Fruit fly (Drosophila melanogaster) whole organism, prepupa: ENCODE results near the gene CG13005.
A peak's percentile ranks its signal among the peaks of the same experiment; 100 is the strongest.

ENCODE experiments used
- Blimp-1 ChIP-seq: fragments of 200-800 bp; sonication (Bioruptor generic); optimal IDR thresholded peaks from 3 replicates; lab custom pipeline; 2017; ENCODE audit warnings: missing biosample characterization, missing genetic modification characterization, mild to moderate bottlenecking, moderate library complexity, missing genetic modification reagents
- CG10631 ChIP-seq: fragments of 200-800 bp; sonication (Bioruptor generic); optimal IDR thresholded peaks from 2 replicates; lab custom pipeline; 2016; ENCODE audit warnings: missing biosample characterization, missing genetic modification characterization
- CG10669 ChIP-seq: fragments of 200-800 bp; sonication (Bioruptor generic); optimal IDR thresholded peaks from 3 replicates; lab custom pipeline; 2018; ENCODE audit warnings: missing biosample characterization, mild to moderate bottlenecking, missing genetic modification characterization, moderate library complexity
- CG11294 ChIP-seq: fragments of 200-800 bp; sonication (Bioruptor generic); IDR thresholded peaks from 2 replicates; pipeline ENCODE4 v1.3.6; 2022; ENCODE audit warnings: missing biosample characterization, missing genetic modification characterization
- CG15336 ChIP-seq: fragments of 200-800 bp; sonication (Bioruptor generic); IDR thresholded peaks from 2 replicates; pipeline ENCODE4 v1.3.6; 2022; ENCODE audit warnings: missing biosample characterization, missing genetic modification characterization
- CG1621 ChIP-seq: fragments of 200-800 bp; sonication (Bioruptor generic); optimal IDR thresholded peaks from 3 replicates; lab custom pipeline; 2018; ENCODE audit warnings: missing biosample characterization, mild to moderate bottlenecking, missing genetic modification characterization
- CG16779 ChIP-seq: fragments of 200-800 bp; sonication (Bioruptor generic); optimal IDR thresholded peaks from 3 replicates; lab custom pipeline; 2017; ENCODE audit warnings: missing biosample characterization, mild to moderate bottlenecking, missing genetic modification characterization
- CG3032 ChIP-seq: fragments of 200-800 bp; optimal IDR thresholded peaks from 2 replicates; lab custom pipeline; 2019; ENCODE audit warnings: missing biosample characterization, mild to moderate bottlenecking, missing genetic modification characterization, moderate library complexity
- CG31627 ChIP-seq: fragments of 200-800 bp; sonication (Bioruptor generic); optimal IDR thresholded peaks from 3 replicates; lab custom pipeline; 2016; ENCODE audit warnings: missing biosample characterization, missing genetic modification characterization
- CG32006 ChIP-seq: fragments of 200-800 bp; sonication (Bioruptor generic); optimal IDR thresholded peaks from 3 replicates; lab custom pipeline; 2017; ENCODE audit warnings: missing biosample characterization, mild to moderate bottlenecking, missing genetic modification characterization
- CG34406 ChIP-seq: fragments of 200-800 bp; sonication (Bioruptor generic); optimal IDR thresholded peaks from 3 replicates; lab custom pipeline; 2016; ENCODE audit warnings: missing biosample characterization, missing genetic modification characterization
- CG3919 ChIP-seq: fragments of 200-800 bp; sonication (Bioruptor generic); optimal IDR thresholded peaks from 3 replicates; lab custom pipeline; 2016; ENCODE audit warnings: missing biosample characterization, missing genetic modification characterization
- CG6276 ChIP-seq: fragments of 200-800 bp; sonication (Bioruptor generic); optimal IDR thresholded peaks from 2 replicates; lab custom pipeline; 2017; ENCODE audit warnings: missing biosample characterization, mild to moderate bottlenecking, missing genetic modification characterization
- CG6808 ChIP-seq: fragments of 200-800 bp; sonication (Bioruptor generic); optimal IDR thresholded peaks from 3 replicates; lab custom pipeline; 2017; ENCODE audit warnings: missing biosample characterization, missing genetic modification characterization, mild to moderate bottlenecking, moderate library complexity, missing genetic modification reagents
- CG6854 ChIP-seq: fragments of 200-800 bp; sonication (Bioruptor generic); optimal IDR thresholded peaks from 2 replicates; lab custom pipeline; 2017; ENCODE audit warnings: missing biosample characterization, mild to moderate bottlenecking, missing genetic modification characterization
- CG7368 ChIP-seq: fragments of 200-800 bp; sonication (Bioruptor generic); optimal IDR thresholded peaks from 3 replicates; lab custom pipeline; 2016; ENCODE audit warnings: missing biosample characterization, missing genetic modification characterization
- CG8119 ChIP-seq: fragments of 200-800 bp; sonication (Bioruptor generic); IDR thresholded peaks from 3 replicates; pipeline ENCODE4 v1.3.6; 2022; ENCODE audit warnings: missing biosample characterization, missing genetic modification characterization
- CG8319 ChIP-seq: fragments of 200-800 bp; sonication (Bioruptor generic); optimal IDR thresholded peaks from 3 replicates; lab custom pipeline; 2016; ENCODE audit warnings: missing biosample characterization, missing genetic modification characterization
- Eip78C ChIP-seq: fragments of 200-800 bp; sonication (Bioruptor generic); peaks from one replicate; lab custom pipeline; 2016; ENCODE audit warnings: missing biosample characterization, missing genetic modification characterization
- Ets96B ChIP-seq: fragments of 200-800 bp; optimal IDR thresholded peaks from 2 replicates; lab custom pipeline; 2019; ENCODE audit warnings: missing biosample characterization, mild to moderate bottlenecking, missing genetic modification characterization, moderate library complexity
- Gug ChIP-seq: fragments of 200-800 bp; sonication (Bioruptor generic); IDR thresholded peaks from 2 replicates; pipeline ENCODE4 v1.3.6; 2022; ENCODE audit warnings: missing biosample characterization, missing genetic modification characterization
- Hr39 ChIP-seq: fragments of 200-800 bp; sonication (Bioruptor generic); optimal IDR thresholded peaks from 2 replicates; lab custom pipeline; 2016; ENCODE audit warnings: missing biosample characterization, missing genetic modification characterization
- Lpt ChIP-seq: fragments of 200-800 bp; sonication (Bioruptor generic); optimal IDR thresholded peaks from 3 replicates; lab custom pipeline; 2016; ENCODE audit warnings: missing biosample characterization, missing genetic modification characterization
- Met ChIP-seq: fragments of 200-800 bp; sonication (Bioruptor generic); optimal IDR thresholded peaks from 3 replicates; lab custom pipeline; 2016; ENCODE audit warnings: missing biosample characterization, missing genetic modification characterization
- OdsH ChIP-seq: fragments of 200-800 bp; sonication (Bioruptor generic); optimal IDR thresholded peaks from 3 replicates; lab custom pipeline; 2016; ENCODE audit warnings: missing biosample characterization, missing genetic modification characterization
- Sox102F ChIP-seq: fragments of 200-800 bp; sonication (Bioruptor generic); optimal IDR thresholded peaks from 2 replicates; lab custom pipeline; 2016; ENCODE audit warnings: missing biosample characterization, mild to moderate bottlenecking, missing genetic modification characterization
- Sox14 ChIP-seq: fragments of 200-800 bp; sonication (Bioruptor generic); optimal IDR thresholded peaks from 3 replicates; lab custom pipeline; 2016; ENCODE audit warnings: missing biosample characterization, missing genetic modification characterization
- acj6 ChIP-seq: fragments of 200-800 bp; sonication (Bioruptor generic); optimal IDR thresholded peaks from 3 replicates; lab custom pipeline; 2016; ENCODE audit warnings: missing biosample characterization, missing genetic modification characterization
- dac ChIP-seq: fragments of 200-800 bp; sonication (Bioruptor generic); optimal IDR thresholded peaks from 2 replicates; lab custom pipeline; 2017; ENCODE audit warnings: missing biosample characterization, mild to moderate bottlenecking, missing genetic modification characterization
- dsx ChIP-seq: fragments of 200-800 bp; optimal IDR thresholded peaks from 3 replicates; lab custom pipeline; 2019; ENCODE audit warnings: missing biosample characterization, mild to moderate bottlenecking, missing genetic modification characterization, moderate library complexity; ENCODE audit not compliant: poor library complexity, severe bottlenecking
- eg ChIP-seq: fragments of 200-800 bp; sonication (Bioruptor generic); IDR thresholded peaks from 3 replicates; pipeline ENCODE4 v1.3.6; 2022; ENCODE audit warnings: missing biosample characterization, missing genetic modification characterization
- esn ChIP-seq: fragments of 200-800 bp; sonication (Bioruptor generic); optimal IDR thresholded peaks from 2 replicates; lab custom pipeline; 2016; ENCODE audit warnings: missing biosample characterization, mild to moderate bottlenecking, missing genetic modification characterization, moderate library complexity
- fd59A ChIP-seq: fragments of 200-800 bp; sonication (Bioruptor generic); optimal IDR thresholded peaks from 2 replicates; lab custom pipeline; 2017; ENCODE audit warnings: missing biosample characterization, mild to moderate bottlenecking, missing genetic modification characterization, missing genetic modification reagents
- lz ChIP-seq: fragments of 200-800 bp; sonication (Bioruptor generic); optimal IDR thresholded peaks from 3 replicates; lab custom pipeline; 2016; ENCODE audit warnings: missing biosample characterization, missing genetic modification characterization
- net ChIP-seq: fragments of 200-800 bp; sonication (Bioruptor generic); optimal IDR thresholded peaks from 3 replicates; lab custom pipeline; 2016; ENCODE audit warnings: missing biosample characterization, missing genetic modification characterization
- spab ChIP-seq: fragments of 200-800 bp; sonication (Bioruptor generic); optimal IDR thresholded peaks from 2 replicates; lab custom pipeline; 2017; ENCODE audit warnings: missing biosample characterization, mild to moderate bottlenecking, missing genetic modification characterization, missing genetic modification reagents
- svp ChIP-seq: fragments of 200-800 bp; sonication (Bioruptor generic); peaks from one replicate; lab custom pipeline; 2016; ENCODE audit warnings: missing biosample characterization, missing genetic modification characterization
- topi ChIP-seq: fragments of 200-800 bp; sonication (Bioruptor generic); optimal IDR thresholded peaks from 3 replicates; lab custom pipeline; 2016; ENCODE audit warnings: missing biosample characterization, missing genetic modification characterization
- vri ChIP-seq: fragments of 200-800 bp; sonication (Bioruptor generic); optimal IDR thresholded peaks from 3 replicates; lab custom pipeline; 2016; ENCODE audit warnings: missing biosample characterization, mild to moderate bottlenecking, missing genetic modification characterization

Gene CG13005

DNA sequence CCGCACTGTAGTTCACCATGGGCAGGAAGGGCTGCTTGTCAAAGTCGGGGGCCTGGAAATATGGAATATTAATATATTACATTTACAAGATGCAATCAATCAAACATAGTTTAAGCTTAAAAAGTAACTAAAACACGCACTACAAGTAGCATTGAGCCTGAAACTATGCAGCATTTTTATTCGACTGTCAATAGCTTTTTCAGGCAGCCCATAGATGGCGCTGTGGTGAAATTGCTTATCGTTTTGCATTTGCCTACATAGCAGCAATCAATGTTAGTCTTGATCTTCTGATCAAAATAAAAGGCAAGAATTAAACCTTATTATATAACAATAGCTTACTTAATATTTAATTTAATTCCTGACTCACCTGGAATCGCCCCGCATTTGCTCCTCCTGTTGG, 43.1 kb downstream of the CG13005 start:
- TF ChIP-seq CG31627 (GFP tag; lab: Kevin White, UChicago) (no peak), dsx (GFP tag; lab: Kevin White, UChicago) (no peak), Eip78C (GFP tag; lab: Kevin White, UChicago) (peak; percentile 24), Lpt (GFP tag; lab: Kevin White, UChicago) (no peak), CG10631 (no peak), CG7368 (GFP tag; lab: Kevin White, UChicago) (no peak), CG11294 (GFP tag; lab: Robert Waterston, UW) (no peak), lz (GFP tag; lab: Kevin White, UChicago) (no peak), svp (GFP tag; lab: Kevin White, UChicago) (peak; percentile 28)

dm6 chrX:16848978-16849377, 45.5 kb downstream of the CG13005 start:
- TF ChIP-seq Met (GFP tag; lab: Kevin White, UChicago) (no peak), vri (GFP tag; lab: Kevin White, UChicago) (no peak), CG3032 (tag; lab: Kevin White, UChicago) (no peak), CG15336 (GFP tag; lab: Robert Waterston, UW) (0 out of 2 replicates have a peak, but pooled peaks have one; percentile 28), Hr39 (GFP tag; lab: Kevin White, UChicago) (no peak), CG6808 (GFP tag; lab: Kevin White, UChicago) (no peak), CG7368 (GFP tag; lab: Kevin White, UChicago) (no peak), Blimp-1 (GFP tag; lab: Kevin White, UChicago) (no peak), dac (GFP tag; lab: Kevin White, UChicago) (no peak), CG31627 (GFP tag; lab: Kevin White, UChicago) (no peak), eg (GFP tag; lab: Robert Waterston, UW) (no peak), Sox102F (GFP tag; lab: Kevin White, UChicago) (no peak), CG10631 (peak; percentile 4), dsx (GFP tag; lab: Kevin White, UChicago) (no peak), CG10669 (GFP tag; lab: Kevin White, UChicago) (no peak), topi (GFP tag; lab: Kevin White, UChicago) (no peak), OdsH (GFP tag; lab: Kevin White, UChicago) (peak; percentile 23), Ets96B (no peak), CG16779 (no peak), svp (GFP tag; lab: Kevin White, UChicago) (peak; percentile 55), CG8319 (GFP tag; lab: Kevin White, UChicago) (no peak), net (GFP tag; lab: Kevin White, UChicago) (peak; percentile 1), CG32006 (GFP tag; lab: Kevin White, UChicago) (peak; percentile 50), CG8119 (GFP tag; lab: Robert Waterston, UW) (peak; percentile 36; the same call in 1 of the 3 replicates), CG3919 (GFP tag; lab: Kevin White, UChicago) (peak; percentile 37), CG1621 (tag; lab: Kevin White, UChicago) (no peak), lz (GFP tag; lab: Kevin White, UChicago) (no peak), fd59A (GFP tag; lab: Kevin White, UChicago) (no peak), CG34406 (GFP tag; lab: Kevin White, UChicago) (peak; percentile 4), spab (GFP tag; lab: Kevin White, UChicago) (no peak), Eip78C (GFP tag; lab: Kevin White, UChicago) (peak; percentile 73), CG6276 (GFP tag; lab: Kevin White, UChicago) (no peak), CG6854 (GFP tag; lab: Kevin White, UChicago) (no peak), Lpt (GFP tag; lab: Kevin White, UChicago) (no peak), acj6 (GFP tag; lab: Kevin White, UChicago) (peak; percentile 17), Sox14 (GFP tag; lab: Kevin White, UChicago) (no peak), esn (GFP tag; lab: Kevin White, UChicago) (no peak), Gug (no peak)
